Worm (Caenorhabditis elegans) whole organism, L2 larva: Measurements from ENCODE around the gene C17F4.2.

Experiments
- blmp-1 ChIP-seq: sonication (generic microtip); optimal IDR thresholded peaks from 2 replicates; lab custom pipeline; 2017; ENCODE audit warnings: missing genetic modification characterization, mild to moderate bottlenecking, missing compliant biosample characterization, antibody characterized with exemption, moderate library complexity; ENCODE audit not compliant: insufficient read depth
- mdl-1 ChIP-seq, 2 experiments: fragments of 150-350 bp in 1 of 2; sonication (generic microtip) in 1 of 2; optimal IDR thresholded peaks; 2 replicates each; lab custom pipeline; 2017; ENCODE audit warnings: missing biosample characterization in 2 of 2, missing genetic modification characterization in 2 of 2
- nhr-10 ChIP-seq: sonication (generic microtip); optimal IDR thresholded peaks from 2 replicates; lab custom pipeline; 2017; ENCODE audit warnings: missing biosample characterization, missing genetic modification characterization
- skn-1 ChIP-seq: sonication (generic microtip); optimal IDR thresholded peaks from 2 replicates; lab custom pipeline; 2017; ENCODE audit warnings: missing biosample characterization, missing genetic modification characterization

DNA sequence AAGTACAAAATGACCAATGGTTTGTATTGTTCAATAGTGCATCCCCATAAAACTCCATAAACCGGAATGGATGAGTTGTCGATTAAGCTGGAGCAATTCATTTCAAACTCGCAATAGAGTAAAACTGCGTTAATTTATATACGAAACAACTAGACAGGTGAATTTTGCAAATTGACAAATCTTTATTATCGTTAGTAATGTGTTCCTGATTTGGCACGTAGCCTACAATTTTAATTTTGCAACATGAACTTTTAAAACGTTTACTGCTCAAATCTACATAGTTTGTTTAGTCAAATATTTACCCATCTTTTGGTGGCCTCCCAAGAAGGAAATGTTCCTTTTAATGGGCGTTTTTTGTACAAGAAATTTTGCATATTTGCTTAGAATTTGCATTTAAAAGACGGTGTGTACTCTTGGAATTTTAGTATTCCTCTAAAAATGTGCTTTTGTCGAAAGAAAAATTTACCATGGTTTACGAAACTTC is 11.4 kb upstream of the C17F4.2 start, which contains the start of the genes srz-67 and C17F4.11:
- TF ChIP-seq blmp-1 (tag; lab: Kevin White, UChicago), result no peak
- TF ChIP-seq skn-1 (tag; lab: Kevin White, UChicago), result no peak
- no peak for TF ChIP-seq nhr-10
- no peak for TF ChIP-seq mdl-1 (tag; optimal IDR thresholded peaks at IDR 0.05; lab: Kevin White, UChicago)
